Fruit fly (Drosophila melanogaster) whole organism, embryonic: ENCODE measurements around the gene CG2336.

ENCODE experiments used
- Blimp-1 ChIP-seq: fragments of 200-800 bp; sonication (Bioruptor generic); optimal IDR thresholded peaks from 3 replicates; lab custom pipeline; 2018; ENCODE audit warnings: missing biosample characterization, missing genetic modification characterization, mild to moderate bottlenecking, moderate library complexity, missing genetic modification reagents
- Bteb2 ChIP-seq: fragments of 200-800 bp; sonication (Bioruptor generic); optimal IDR thresholded peaks from 2 replicates; lab custom pipeline; 2016; ENCODE audit warnings: missing biosample characterization, missing genetic modification characterization
- CG10274 ChIP-seq: fragments of 200-800 bp; sonication (Bioruptor generic); optimal IDR thresholded peaks from 3 replicates; lab custom pipeline; 2017; ENCODE audit warnings: missing biosample characterization, mild to moderate bottlenecking, missing genetic modification characterization
- CG18476 ChIP-seq: fragments of 200-800 bp; sonication (Bioruptor generic); optimal IDR thresholded peaks from 2 replicates; lab custom pipeline; 2016; ENCODE audit warnings: missing biosample characterization, mild to moderate bottlenecking, missing genetic modification characterization
- CG18599 ChIP-seq: fragments of 200-800 bp; sonication (Bioruptor generic); optimal IDR thresholded peaks from 3 replicates; lab custom pipeline; 2017; ENCODE audit warnings: missing biosample characterization, missing genetic modification characterization, mild to moderate bottlenecking, moderate library complexity, missing genetic modification reagents
- CG2678 ChIP-seq: fragments of 200-800 bp; sonication (Bioruptor generic); optimal IDR thresholded peaks from 3 replicates; lab custom pipeline; 2019; ENCODE audit warnings: missing biosample characterization, mild to moderate bottlenecking, missing genetic modification characterization, moderate library complexity
- CG31441 ChIP-seq: fragments of 200-800 bp; sonication (Bioruptor generic); IDR thresholded peaks from 2 replicates; pipeline ENCODE4 v1.3.6; 2022; ENCODE audit warnings: missing biosample characterization, missing genetic modification characterization
- CG33213 ChIP-seq: fragments of 200-800 bp; sonication (Bioruptor generic); optimal IDR thresholded peaks from 3 replicates; lab custom pipeline; 2016; ENCODE audit warnings: missing biosample characterization, missing genetic modification characterization
- Dbx ChIP-seq: fragments of 200-800 bp; sonication (Bioruptor generic); IDR thresholded peaks from 3 replicates; pipeline ENCODE4 v1.3.6; 2022; ENCODE audit warnings: missing biosample characterization, missing genetic modification characterization
- nmo ChIP-seq: fragments of 200-800 bp; sonication (Bioruptor generic); optimal IDR thresholded peaks from 2 replicates; lab custom pipeline; 2018; ENCODE audit warnings: missing biosample characterization, mild to moderate bottlenecking, missing genetic modification characterization, moderate library complexity

The CG2336 gene

DNA sequence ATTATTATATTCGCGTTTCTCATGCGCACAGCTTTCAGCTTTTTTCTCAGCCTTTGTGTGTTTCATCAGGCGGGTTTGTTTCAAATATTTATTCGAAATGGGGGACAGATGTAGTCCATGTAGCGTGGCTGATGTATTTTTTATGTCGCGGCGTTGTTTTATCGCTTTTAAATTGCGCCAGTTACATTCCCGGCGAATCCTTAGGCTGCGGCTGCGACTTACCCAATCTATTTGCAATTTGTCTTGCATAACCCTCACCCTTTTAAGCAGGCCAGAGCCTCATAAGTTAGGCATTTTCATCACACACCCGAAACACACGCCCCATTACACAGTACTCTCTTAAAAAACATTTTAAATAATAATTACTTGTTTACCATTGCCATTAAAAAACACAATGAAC, 49.3 kb downstream of the CG2336 start, which contains the start of gene sunz:
TSS of gene sunz (plus strand) at position 301 of the 400 bp plus-strand sequence.
- TF ChIP-seq CG18599 (no peak), CG18476 (no peak), nmo (GFP tag; lab: Kevin White, UChicago) (no peak), Bteb2 (no peak), CG2678 (no peak), CG10274 (GFP tag; lab: Kevin White, UChicago) (no peak), Dbx (GFP tag; lab: Robert Waterston, UW) (no peak), CG33213 (GFP tag; lab: Kevin White, UChicago) (no peak), Blimp-1 (no peak), CG31441 (GFP tag; lab: Robert Waterston, UW) (no peak)
